Fruit fly (Drosophila melanogaster): Measurements from ENCODE around the gene PICK1.

PICK1 gene

DNA sequence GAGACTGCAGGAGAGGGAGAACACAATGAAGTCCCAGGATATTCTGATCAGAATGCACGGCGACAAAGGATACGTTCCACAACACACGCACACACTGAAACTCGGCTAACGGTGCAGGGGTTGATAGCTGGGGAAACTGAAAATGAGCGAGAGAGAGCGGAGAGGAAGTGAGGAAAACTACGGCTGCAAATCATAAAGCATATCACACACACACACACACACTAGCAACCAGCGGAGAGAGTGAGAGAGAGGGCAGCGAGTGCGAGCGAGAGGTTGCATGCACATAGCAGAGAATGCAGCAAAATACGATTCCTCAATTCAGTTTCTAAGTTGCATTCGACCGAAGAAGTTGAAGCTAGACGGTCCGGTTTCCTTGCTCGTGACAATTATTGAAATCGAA lies 16.5 kb upstream of the PICK1 start (continued):
- no peak for TF ChIP-seq crc (GFP tag; optimal IDR thresholded peaks at IDR 0.05)
- no peak for TF ChIP-seq NC2α (GFP tag; optimal IDR thresholded peaks at IDR 0.05)
- TF ChIP-seq CG32767 (GFP tag; IDR thresholded peaks at IDR 0.05) = peak; percentile 35; the same call in 1 of the 2 replicates
- no peak for TF ChIP-seq bcd (GFP tag; optimal IDR thresholded peaks at IDR 0.05)
- no peak for TF ChIP-seq CG7839 (tag; optimal IDR thresholded peaks at IDR 0.05)
- peak; percentile 30 for TF ChIP-seq sqz (GFP tag; optimal IDR thresholded peaks at IDR 0.05)
- no peak for TF ChIP-seq CG4707 (GFP tag; optimal IDR thresholded peaks at IDR 0.05)
- no peak for TF ChIP-seq Optix (GFP tag; IDR thresholded peaks at IDR 0.05)
- TF ChIP-seq CG4424 (GFP tag; optimal IDR thresholded peaks at IDR 0.05) = no peak
- no peak for TF ChIP-seq disco-r (GFP tag; optimal IDR thresholded peaks at IDR 0.05)
- TF ChIP-seq D (optimal IDR thresholded peaks at IDR 0.05) = peak; percentile 100
- TF ChIP-seq D (GFP tag; optimal IDR thresholded peaks at IDR 0.05) = no peak
- TF ChIP-seq nerfin-1 (tag; optimal IDR thresholded peaks at IDR 0.05) = peak; percentile 44
- TF ChIP-seq HLH4C (GFP tag; IDR thresholded peaks at IDR 0.05; ENCODE audit: partially characterized antibody) = no peak; the same call in 2 of the 3 replicates
- no peak for TF ChIP-seq Ravus (GFP tag; IDR thresholded peaks at IDR 0.05)
- no peak for TF ChIP-seq bsh (GFP tag; optimal IDR thresholded peaks at IDR 0.05)
- peak; percentile 9 for TF ChIP-seq CG15601 (tag; optimal IDR thresholded peaks at IDR 0.05)
- no peak for TF ChIP-seq knrl (GFP tag; IDR thresholded peaks at IDR 0.05; ENCODE audit: partially characterized antibody)
- no peak for TF ChIP-seq CG8944 (GFP tag; optimal IDR thresholded peaks at IDR 0.05)
- no peak for TF ChIP-seq CG12391 (tag; optimal IDR thresholded peaks at IDR 0.05)
- no peak for TF ChIP-seq trem (tag; optimal IDR thresholded peaks at IDR 0.05)
- peak; percentile 47 for TF ChIP-seq Kr (GFP tag; optimal IDR thresholded peaks at IDR 0.05)
- TF ChIP-seq exex (tag; optimal IDR thresholded peaks at IDR 0.05) = no peak
- TF ChIP-seq croc (GFP tag; conservative IDR thresholded peaks at IDR 0.05) = no peak
- TF ChIP-seq CG11093 (GFP tag; IDR thresholded peaks at IDR 0.05) = no peak
- TF ChIP-seq CG2120 (GFP tag; optimal IDR thresholded peaks at IDR 0.05) = no peak
- TF ChIP-seq Dbx (GFP tag; IDR thresholded peaks at IDR 0.05) = no peak
- TF ChIP-seq CG13287 (GFP tag; IDR thresholded peaks at IDR 0.05; ENCODE audit: partially characterized antibody) = no peak
- TF ChIP-seq p53 (GFP tag; optimal IDR thresholded peaks at IDR 0.05) = no peak
- no peak for TF ChIP-seq Doc3 (GFP tag; IDR thresholded peaks at IDR 0.05; ENCODE audit: partially characterized antibody)
- no peak for TF ChIP-seq CG14014 (GFP tag; IDR thresholded peaks at IDR 0.05)
- TF ChIP-seq hkb (optimal IDR thresholded peaks at IDR 0.05) = no peak
- no peak for TF ChIP-seq hkb (GFP tag; IDR thresholded peaks at IDR 0.05)
- TF ChIP-seq Ets97D (GFP tag; optimal IDR thresholded peaks at IDR 0.05) = no peak
- no peak for TF ChIP-seq TFAM (GFP tag; optimal IDR thresholded peaks at IDR 0.05)
- TF ChIP-seq otp (GFP tag; IDR thresholded peaks at IDR 0.05) = no peak
- no peak for TF ChIP-seq fd64A (GFP tag; optimal IDR thresholded peaks at IDR 0.05)
- TF ChIP-seq dpn (GFP tag; optimal IDR thresholded peaks at IDR 0.05) = no peak
- no peak for TF ChIP-seq CG7745 (tag; optimal IDR thresholded peaks at IDR 0.05)
- no peak for TF ChIP-seq cwo (GFP tag; optimal IDR thresholded peaks at IDR 0.05)
- no peak for TF ChIP-seq sima (GFP tag; optimal IDR thresholded peaks at IDR 0.05)
- TF ChIP-seq Stat92E (GFP tag; optimal IDR thresholded peaks at IDR 0.05) = no peak
- no peak for TF ChIP-seq CG18262 (tag; optimal IDR thresholded peaks at IDR 0.05)
- TF ChIP-seq CG4820 (GFP tag; optimal IDR thresholded peaks at IDR 0.05) = no peak
- no peak for TF ChIP-seq Dek (tag; optimal IDR thresholded peaks at IDR 0.05)
- no peak for TF ChIP-seq CG7357 (GFP tag; IDR thresholded peaks at IDR 0.05)
- TF ChIP-seq gsb-n (tag; optimal IDR thresholded peaks at IDR 0.05) = peak; percentile 37
- TF ChIP-seq sr (GFP tag; IDR thresholded peaks at IDR 0.05) = no peak
- TF ChIP-seq fd96Cb (tag; optimal IDR thresholded peaks at IDR 0.05) = no peak
- no peak for TF ChIP-seq Tbp (GFP tag; optimal IDR thresholded peaks at IDR 0.05)
- TF ChIP-seq Lhr (GFP tag; optimal IDR thresholded peaks at IDR 0.05) = no peak
- TF ChIP-seq Hmr (GFP tag; optimal IDR thresholded peaks at IDR 0.05) = no peak
